Worm (Caenorhabditis elegans) whole organism, L2 larva: ENCODE data around the gene F39F10.4.
"Not testable (repeated sequence)": the region's sequence is repeated elsewhere in the genome, so short reads cannot be mapped to it uniquely, and the experiment has no call there.

Experiments used
- C34F6.9 ChIP-seq: fragments of 150-350 bp; optimal IDR thresholded peaks from 2 replicates; lab custom pipeline; 2014; ENCODE audit warnings: missing biosample characterization, missing genetic modification characterization
- F13H6.1 ChIP-seq: sonication (generic microtip); optimal IDR thresholded peaks from 2 replicates; lab custom pipeline; 2016; ENCODE audit warnings: missing genetic modification characterization, missing compliant biosample characterization
- R02D3.7 ChIP-seq: fragments of 150-350 bp; optimal IDR thresholded peaks from 2 replicates; lab custom pipeline; 2014; ENCODE audit warnings: missing biosample characterization, missing genetic modification characterization
- Y55F3AM.14 ChIP-seq: fragments of 200-800 bp; sonication (Bioruptor generic); optimal IDR thresholded peaks from 2 replicates; lab custom pipeline; 2018; ENCODE audit warnings: mild to moderate bottlenecking, missing genetic modification characterization, missing compliant biosample characterization
- ZK546.5 ChIP-seq: sonication (generic microtip); optimal IDR thresholded peaks from 2 replicates; lab custom pipeline; 2017; ENCODE audit warnings: missing biosample characterization, missing genetic modification characterization
- alr-1 ChIP-seq: fragments of 150-350 bp; optimal IDR thresholded peaks from 2 replicates; lab custom pipeline; 2014; ENCODE audit warnings: missing biosample characterization, missing genetic modification characterization
- aly-2 ChIP-seq: fragments of 150-350 bp; optimal IDR thresholded peaks from 2 replicates; lab custom pipeline; 2014; ENCODE audit warnings: missing biosample characterization, missing genetic modification characterization
- ama-1 ChIP-seq: fragments of 150-350 bp; optimal IDR thresholded peaks from 2 replicates; lab custom pipeline; 2018; ENCODE audit warnings: inconsistent platforms
- blmp-1 ChIP-seq: sonication (generic microtip); optimal IDR thresholded peaks from 2 replicates; lab custom pipeline; 2017; ENCODE audit warnings: missing genetic modification characterization, mild to moderate bottlenecking, missing compliant biosample characterization, antibody characterized with exemption, moderate library complexity; ENCODE audit not compliant: insufficient read depth
- ceh-16 ChIP-seq: fragments of 150-350 bp; optimal IDR thresholded peaks from 2 replicates; lab custom pipeline; 2014; ENCODE audit warnings: missing biosample characterization, missing genetic modification characterization
- ceh-82 ChIP-seq: fragments of 150-350 bp; optimal IDR thresholded peaks from 2 replicates; lab custom pipeline; 2014; ENCODE audit warnings: missing biosample characterization, missing genetic modification characterization
- crh-2 ChIP-seq: sonication (generic microtip); optimal IDR thresholded peaks from 2 replicates; lab custom pipeline; 2017; ENCODE audit warnings: missing biosample characterization, missing genetic modification characterization
- dmd-4 ChIP-seq: sonication (generic microtip); optimal IDR thresholded peaks from 2 replicates; lab custom pipeline; 2017; ENCODE audit warnings: missing biosample characterization, missing genetic modification characterization
- egl-27 ChIP-seq: sonication (generic microtip); optimal IDR thresholded peaks from 3 replicates; lab custom pipeline; 2017; ENCODE audit warnings: missing biosample characterization, missing genetic modification reagents, missing genetic modification characterization
- elt-1 ChIP-seq: fragments of 150-350 bp; optimal IDR thresholded peaks from 2 replicates; lab custom pipeline; 2014; ENCODE audit warnings: missing biosample characterization, missing genetic modification characterization
- elt-3 ChIP-seq: sonication (generic microtip); optimal IDR thresholded peaks from 2 replicates; lab custom pipeline; 2017; ENCODE audit warnings: missing biosample characterization, missing genetic modification characterization
- fos-1 ChIP-seq: fragments of 150-350 bp; optimal IDR thresholded peaks from 2 replicates; lab custom pipeline; 2014; ENCODE audit warnings: missing biosample characterization, missing genetic modification characterization
- gmeb-1 ChIP-seq: fragments of 150-350 bp; optimal IDR thresholded peaks from 2 replicates; lab custom pipeline; 2014; ENCODE audit warnings: missing biosample characterization, missing genetic modification characterization
- lin-11 ChIP-seq: fragments of 150-350 bp; sonication (generic microtip); optimal IDR thresholded peaks from 2 replicates; lab custom pipeline; 2014; ENCODE audit warnings: missing biosample characterization, missing genetic modification characterization, inconsistent platforms, mixed read lengths
- lin-13 ChIP-seq: fragments of 150-350 bp; optimal IDR thresholded peaks from 2 replicates; lab custom pipeline; 2014; ENCODE audit warnings: missing biosample characterization, missing genetic modification reagents, missing genetic modification characterization
- lin-39 ChIP-seq: fragments of 150-350 bp; optimal IDR thresholded peaks from 2 replicates; lab custom pipeline; 2014; ENCODE audit warnings: missing biosample characterization, missing genetic modification reagents, missing genetic modification characterization
- lsy-2 ChIP-seq, 2 experiments: fragments of 150-350 bp in 1 of 2; sonication (generic microtip) in 1 of 2; optimal IDR thresholded peaks; 2 replicates each; lab custom pipeline; 2014 to 2017; ENCODE audit warnings: missing biosample characterization in 2 of 2, missing genetic modification characterization in 2 of 2
- mab-5 ChIP-seq: fragments of 150-350 bp; optimal IDR thresholded peaks from 2 replicates; lab custom pipeline; 2014; ENCODE audit warnings: missing biosample characterization, missing genetic modification characterization
- mbf-1 ChIP-seq: sonication (generic microtip); optimal IDR thresholded peaks from 2 replicates; lab custom pipeline; 2017; ENCODE audit warnings: missing biosample characterization, missing genetic modification characterization
- mdl-1 ChIP-seq, 2 experiments: fragments of 150-350 bp in 1 of 2; sonication (generic microtip) in 1 of 2; optimal IDR thresholded peaks; 2 replicates each; lab custom pipeline; 2017; ENCODE audit warnings: missing biosample characterization in 2 of 2, missing genetic modification characterization in 2 of 2
- nhr-10 ChIP-seq: sonication (generic microtip); optimal IDR thresholded peaks from 2 replicates; lab custom pipeline; 2017; ENCODE audit warnings: missing biosample characterization, missing genetic modification characterization
- nhr-11 ChIP-seq: fragments of 150-350 bp; optimal IDR thresholded peaks from 2 replicates; lab custom pipeline; 2014; ENCODE audit warnings: missing biosample characterization, missing genetic modification characterization
- nhr-12 ChIP-seq: fragments of 150-350 bp; optimal IDR thresholded peaks from 2 replicates; lab custom pipeline; 2014; ENCODE audit warnings: missing biosample characterization, missing genetic modification characterization
- nhr-129 ChIP-seq: fragments of 150-350 bp; optimal IDR thresholded peaks from 2 replicates; lab custom pipeline; 2014; ENCODE audit warnings: missing biosample characterization, missing genetic modification characterization
- nhr-21 ChIP-seq: fragments of 150-350 bp; optimal IDR thresholded peaks from 2 replicates; lab custom pipeline; 2014; ENCODE audit warnings: missing biosample characterization, missing genetic modification characterization
- nhr-23 ChIP-seq: fragments of 150-350 bp; optimal IDR thresholded peaks from 2 replicates; lab custom pipeline; 2014; ENCODE audit warnings: missing biosample characterization, missing genetic modification reagents, missing genetic modification characterization
- nhr-237 ChIP-seq: fragments of 150-350 bp; optimal IDR thresholded peaks from 2 replicates; lab custom pipeline; 2014; ENCODE audit warnings: missing biosample characterization, missing genetic modification characterization
- nhr-25 ChIP-seq: fragments of 150-350 bp; sonication (generic microtip); optimal IDR thresholded peaks from 3 replicates; lab custom pipeline; 2014; ENCODE audit warnings: missing biosample characterization, missing genetic modification characterization
- nhr-6 ChIP-seq: fragments of 150-350 bp; optimal IDR thresholded peaks from 2 replicates; lab custom pipeline; 2014; ENCODE audit warnings: missing biosample characterization, missing genetic modification characterization
- nhr-77 ChIP-seq: fragments of 150-350 bp; optimal IDR thresholded peaks from 2 replicates; lab custom pipeline; 2014; ENCODE audit warnings: missing biosample characterization, missing genetic modification characterization
- peb-1 ChIP-seq: fragments of 150-350 bp; optimal IDR thresholded peaks from 2 replicates; lab custom pipeline; 2014; ENCODE audit warnings: missing biosample characterization, missing genetic modification characterization
- sem-4 ChIP-seq: fragments of 150-350 bp; optimal IDR thresholded peaks from 2 replicates; lab custom pipeline; 2014; ENCODE audit warnings: missing biosample characterization, missing genetic modification reagents, missing genetic modification characterization
- skn-1 ChIP-seq: sonication (generic microtip); optimal IDR thresholded peaks from 2 replicates; lab custom pipeline; 2017; ENCODE audit warnings: missing biosample characterization, missing genetic modification characterization
- sma-3 ChIP-seq: sonication (generic microtip); optimal IDR thresholded peaks from 2 replicates; lab custom pipeline; 2016; ENCODE audit warnings: missing genetic modification reagents, missing genetic modification characterization, missing compliant biosample characterization
- sma-9 ChIP-seq, 2 experiments: fragments of 150-350 bp in 1 of 2; sonication (generic microtip) in 1 of 2; optimal IDR thresholded peaks; 2 replicates each; lab custom pipeline; 2014 to 2016; ENCODE audit warnings: missing genetic modification characterization in 2 of 2, mild to moderate bottlenecking in 1 of 2, missing biosample characterization in 1 of 2, missing compliant biosample characterization in 1 of 2, missing genetic modification reagents in 1 of 2, moderate library complexity in 1 of 2
- snpc-4 ChIP-seq: fragments of 150-350 bp; optimal IDR thresholded peaks from 2 replicates; lab custom pipeline; 2014; ENCODE audit warnings: missing biosample characterization, missing genetic modification characterization
- unc-39 ChIP-seq: fragments of 150-350 bp; optimal IDR thresholded peaks from 2 replicates; lab custom pipeline; 2014; ENCODE audit warnings: missing biosample characterization, missing genetic modification characterization
- unc-55 ChIP-seq: fragments of 150-350 bp; sonication (generic microtip); optimal IDR thresholded peaks from 3 replicates; lab custom pipeline; 2014; ENCODE audit warnings: missing biosample characterization, missing genetic modification reagents, missing genetic modification characterization
- unc-62 ChIP-seq: fragments of 150-350 bp; optimal IDR thresholded peaks from 2 replicates; lab custom pipeline; 2014; ENCODE audit warnings: missing biosample characterization, missing genetic modification reagents, missing genetic modification characterization
- zag-1 ChIP-seq: fragments of 150-350 bp; optimal IDR thresholded peaks from 2 replicates; lab custom pipeline; 2014; ENCODE audit warnings: missing biosample characterization, missing genetic modification characterization
- ztf-1 ChIP-seq: fragments of 200-800 bp; sonication (Bioruptor generic); conservative IDR thresholded peaks from 2 replicates; pipeline ENCODE4 v1.3.6; 2022; ENCODE audit warnings: missing genetic modification characterization, missing compliant biosample characterization
- ztf-11 ChIP-seq: sonication (generic microtip); optimal IDR thresholded peaks from 2 replicates; lab custom pipeline; 2017; ENCODE audit warnings: missing biosample characterization, missing genetic modification characterization
- ztf-4 ChIP-seq: fragments of 150-350 bp; optimal IDR thresholded peaks from 2 replicates; lab custom pipeline; 2014; ENCODE audit warnings: missing biosample characterization, missing genetic modification characterization

The F39F10.4 gene

ce11 chrX:16883426-16883825 is 20.1 kb downstream of the F39F10.4 start, which contains the start of gene Y13C8A.1:
Gene Y13C8A.1, plus strand, starts transcription at chrX:16883726.
- not testable (repeated sequence) for TF ChIP-seq nhr-77 (tag; lab: Kevin White, UChicago); blmp-1 (tag; lab: Kevin White, UChicago); ztf-4

ce11 chrX:16880426-16880825 is 23.1 kb downstream of the F39F10.4 start, which contains the start of gene acs-9:
Gene acs-9, minus strand, starts transcription at chrX:16880526.
- no peak for TF ChIP-seq egl-27
- no peak for TF ChIP-seq nhr-11 (tag; lab: Kevin White, UChicago)
- no peak for TF ChIP-seq nhr-10 (tag; lab: Kevin White, UChicago)
- TF ChIP-seq C34F6.9: no peak
- no peak for TF ChIP-seq lin-11 (tag; lab: Kevin White, UChicago)
- TF ChIP-seq mbf-1 (tag; lab: Kevin White, UChicago): no peak
- TF ChIP-seq snpc-4 (tag; lab: Kevin White, UChicago): no peak
- no peak for TF ChIP-seq nhr-237 (tag; lab: Kevin White, UChicago)
- TF ChIP-seq ztf-4: no peak
- TF ChIP-seq lin-39: no peak
- TF ChIP-seq, all 48 proteins: peak for 0

ce11 chrX:16872446-16872962 is 31.0 kb downstream of the F39F10.4 start, which contains the start of gene T20F7.1:
Gene T20F7.1, plus strand, starts transcription at chrX:16872912.
- TF ChIP-seq unc-62 (no peak), ztf-4 (peak; percentile 9), peb-1 (tag; lab: Kevin White, UChicago) (no peak), lin-13 (GFP tag; lab: Kevin White, UChicago) (no peak), skn-1 (no peak), zag-1 (tag; lab: Kevin White, UChicago) (no peak), unc-39 (no peak), ztf-11 (tag; lab: Kevin White, UChicago) (no peak), aly-2 (tag; lab: Kevin White, UChicago) (no peak), elt-3 (tag; lab: Kevin White, UChicago) (no peak), nhr-237 (tag; lab: Kevin White, UChicago) (no peak), R02D3.7 (no peak), elt-1 (tag; lab: Kevin White, UChicago) (no peak), sma-9 (GFP tag; optimal IDR thresholded peaks at IDR 0.05; lab: Kevin White, UChicago) (peak; percentile 81), sma-9 (tag; optimal IDR thresholded peaks at IDR 0.05; lab: Kevin White, UChicago) (no peak), mab-5 (tag; lab: Kevin White, UChicago) (no peak), lin-11 (tag; lab: Kevin White, UChicago) (peak; percentile 51), ceh-16 (no peak), F13H6.1 (tag; lab: Kevin White, UChicago) (peak; percentile 83), nhr-10 (tag; lab: Kevin White, UChicago) (no peak), nhr-23 (no peak), Y55F3AM.14 (GFP tag; lab: Kevin White, UChicago) (no peak), lin-39 (no peak), ama-1 (lab: Kevin White, UChicago) (no peak), C34F6.9 (peak; percentile 72), lsy-2 (tag; optimal IDR thresholded peaks at IDR 0.05; lab: Kevin White, UChicago) (peak; percentile 17 to 78), nhr-77 (tag; lab: Kevin White, UChicago) (no peak), dmd-4 (tag; lab: Kevin White, UChicago) (no peak), crh-2 (tag; lab: Kevin White, UChicago) (peak; percentile 54), snpc-4 (tag; lab: Kevin White, UChicago) (peak; percentile 64), mdl-1 (tag; optimal IDR thresholded peaks at IDR 0.05; lab: Kevin White, UChicago) (peak in 1 of 2 experiments; percentile 7), nhr-21 (tag; lab: Kevin White, UChicago) (peak; percentile 55), mbf-1 (tag; lab: Kevin White, UChicago) (no peak), sem-4 (tag; lab: Kevin White, UChicago) (no peak), nhr-12 (tag; lab: Kevin White, UChicago) (no peak), sma-3 (GFP tag; lab: Kevin White, UChicago) (peak; percentile 56), ztf-1 (GFP tag; lab: Robert Waterston, UW) (no peak), ceh-82 (no peak), unc-55 (GFP tag; lab: Kevin White, UChicago) (peak; percentile 69), gmeb-1 (tag; lab: Kevin White, UChicago) (peak; percentile 63), nhr-6 (peak; percentile 4), blmp-1 (tag; lab: Kevin White, UChicago) (peak; percentile 12), nhr-129 (tag; lab: Kevin White, UChicago) (peak; percentile 90), ZK546.5 (tag; lab: Kevin White, UChicago) (no peak), nhr-25 (tag; lab: Kevin White, UChicago) (no peak), nhr-11 (tag; lab: Kevin White, UChicago) (no peak), alr-1 (tag; lab: Kevin White, UChicago) (no peak), fos-1 (tag; lab: Kevin White, UChicago) (peak; percentile 74), egl-27 (peak; percentile 3)
